Worm (Caenorhabditis elegans): ENCODE data around the gene F42A9.7.

ce11 chrIV:8631033-8631432, 14.1 kb upstream of the F42A9.7 start, which contains the start of gene dgk-4:
- TF ChIP-seq nhr-11 (tag; optimal IDR thresholded peaks at IDR 0.05) (no peak), aly-2 (tag; optimal IDR thresholded peaks at IDR 0.05) (no peak), nhr-111 (GFP tag; optimal IDR thresholded peaks at IDR 0.05) (no peak), unc-39 (tag; optimal IDR thresholded peaks at IDR 0.05) (no peak), pqm-1 (tag; optimal IDR thresholded peaks at IDR 0.05) (no peak), R02D3.7 (tag; optimal IDR thresholded peaks at IDR 0.05) (no peak), hif-1 (tag; optimal IDR thresholded peaks at IDR 0.05) (no peak), php-3 (GFP tag; IDR thresholded peaks at IDR 0.05) (no peak), lin-39 (tag; optimal IDR thresholded peaks at IDR 0.05) (no peak), fkh-10 (GFP tag; optimal IDR thresholded peaks at IDR 0.05) (no peak), ceh-28 (tag; optimal IDR thresholded peaks at IDR 0.05) (no peak), mdl-1 (tag; optimal IDR thresholded peaks at IDR 0.05) (no peak), fos-1 (tag; optimal IDR thresholded peaks at IDR 0.05) (no peak)

Data from whole organism, L4 larva.